Worm (Caenorhabditis elegans) whole organism, early embryonic: Measurements from ENCODE around the gene Y51B9A.7.

Experiments used
- B0310.2 ChIP-seq: sonication (generic microtip); optimal IDR thresholded peaks from 2 replicates; lab custom pipeline; 2016; ENCODE audit warnings: mild to moderate bottlenecking, missing genetic modification characterization, missing compliant biosample characterization
- F13C5.2 ChIP-seq: sonication (generic microtip); optimal IDR thresholded peaks from 2 replicates; lab custom pipeline; 2017; ENCODE audit warnings: mild to moderate bottlenecking, missing genetic modification characterization, inconsistent platforms, missing compliant biosample characterization
- aly-1 ChIP-seq: sonication (generic microtip); optimal IDR thresholded peaks from 2 replicates; lab custom pipeline; 2016; ENCODE audit warnings: missing genetic modification characterization, missing compliant biosample characterization
- ama-1 ChIP-seq: fragments of 150-350 bp; optimal IDR thresholded peaks from 2 replicates; lab custom pipeline; 2014
- ceh-13 ChIP-seq: fragments of 200-800 bp; sonication (Bioruptor generic); optimal IDR thresholded peaks from 2 replicates; lab custom pipeline; 2018; ENCODE audit warnings: mild to moderate bottlenecking, missing genetic modification characterization, missing compliant biosample characterization
- hmbx-1 ChIP-seq: sonication (generic microtip); optimal IDR thresholded peaks from 2 replicates; lab custom pipeline; 2016; ENCODE audit warnings: mild to moderate bottlenecking, missing genetic modification characterization, missing compliant biosample characterization
- hmg-4 ChIP-seq: fragments of 200-800 bp; sonication (Bioruptor generic); optimal IDR thresholded peaks from 2 replicates; lab custom pipeline; 2018; ENCODE audit warnings: mild to moderate bottlenecking, missing genetic modification characterization, missing compliant biosample characterization
- hnd-1 ChIP-seq: sonication (generic microtip); optimal IDR thresholded peaks from 2 replicates; lab custom pipeline; 2016; ENCODE audit warnings: missing genetic modification characterization, missing compliant biosample characterization
- pes-1 ChIP-seq: fragments of 200-800 bp; sonication (Bioruptor generic); IDR thresholded peaks from 2 replicates; pipeline ENCODE4 v1.3.6; 2022; ENCODE audit warnings: missing genetic modification reagents, missing genetic modification characterization, missing compliant biosample characterization
- scrt-1 ChIP-seq: fragments of 200-800 bp; sonication (Bioruptor generic); IDR thresholded peaks from 2 replicates; pipeline ENCODE4 v1.3.6; 2022; ENCODE audit warnings: missing genetic modification characterization, missing compliant biosample characterization
- sea-1 ChIP-seq: fragments of 200-800 bp; sonication (Bioruptor generic); conservative IDR thresholded peaks from 2 replicates; pipeline ENCODE4 v1.3.6; 2022; ENCODE audit warnings: missing genetic modification characterization, missing compliant biosample characterization
- tbx-11 ChIP-seq: fragments of 200-800 bp; sonication (Bioruptor generic); IDR thresholded peaks from 2 replicates; pipeline ENCODE4 v1.3.6; 2022; ENCODE audit warnings: missing genetic modification characterization, missing compliant biosample characterization
- tbx-37 ChIP-seq: fragments of 200-800 bp; sonication (Bioruptor generic); conservative IDR thresholded peaks from 2 replicates; pipeline ENCODE4 v1.3.6; 2022; ENCODE audit warnings: missing genetic modification reagents, missing genetic modification characterization, missing compliant biosample characterization
- tra-4 ChIP-seq: sonication (generic microtip); optimal IDR thresholded peaks from 2 replicates; lab custom pipeline; 2017; ENCODE audit warnings: missing genetic modification characterization, missing compliant biosample characterization

- TF ChIP-seq ama-1 (lab: Kevin White, UChicago) (no peak), pes-1 (GFP tag; lab: Robert Waterston, UW) (no peak), B0310.2 (no peak), scrt-1 (GFP tag; lab: Robert Waterston, UW) (no peak), tbx-37 (no peak), sea-1 (GFP tag; lab: Robert Waterston, UW) (no peak), F13C5.2 (tag; lab: Kevin White, UChicago) (no peak), tbx-11 (GFP tag; lab: Robert Waterston, UW) (no peak), hmg-4 (GFP tag; lab: Kevin White, UChicago) (no peak), ceh-13 (GFP tag; lab: Kevin White, UChicago) (no peak), hmbx-1 (no peak), hnd-1 (no peak), aly-1 (no peak), tra-4 (tag; lab: Kevin White, UChicago) (no peak)
Measured at ce11 chrII:9403087-9403486, 3.2 kb downstream of the Y51B9A.7 start, which contains the start of gene Y51B9A.6.
